Fruit fly (Drosophila melanogaster) whole organism, embryonic: ENCODE measurements around the gene msd1.

ENCODE experiments used
- Ada2b ChIP-seq: fragments of 200-800 bp; sonication (Bioruptor generic); IDR thresholded peaks from 2 replicates; pipeline ENCODE4 v1.3.6; 2022; ENCODE audit warnings: missing biosample characterization, missing genetic modification characterization
- Atf3 ChIP-seq: fragments of 200-800 bp; sonication (Bioruptor generic); optimal IDR thresholded peaks from 3 replicates; lab custom pipeline; 2016; ENCODE audit warnings: missing biosample characterization, missing genetic modification characterization
- B-H1 ChIP-seq: fragments of 200-800 bp; sonication (Bioruptor generic); IDR thresholded peaks from 3 replicates; pipeline ENCODE4 v1.3.6; 2022; ENCODE audit warnings: missing biosample characterization, missing genetic modification characterization
- C15 ChIP-seq: fragments of 200-800 bp; sonication (Bioruptor generic); IDR thresholded peaks from 3 replicates; pipeline ENCODE4 v1.3.6; 2022; ENCODE audit warnings: missing biosample characterization, missing genetic modification characterization
- CG10366 ChIP-seq: fragments of 200-800 bp; sonication (Bioruptor generic); IDR thresholded peaks from 2 replicates; pipeline ENCODE4 v1.3.6; 2022; ENCODE audit warnings: missing biosample characterization, missing genetic modification characterization
- CG10979 ChIP-seq: fragments of 200-800 bp; sonication (Bioruptor generic); optimal IDR thresholded peaks from 2 replicates; lab custom pipeline; 2018; ENCODE audit warnings: missing biosample characterization, mild to moderate bottlenecking, missing genetic modification characterization, moderate library complexity
- CG12071 ChIP-seq: fragments of 200-800 bp; sonication (Bioruptor generic); optimal IDR thresholded peaks from 3 replicates; lab custom pipeline; 2018; ENCODE audit warnings: missing biosample characterization, mild to moderate bottlenecking, missing genetic modification characterization
- CG13123 ChIP-seq: fragments of 200-800 bp; sonication (Bioruptor generic); optimal IDR thresholded peaks from 2 replicates; lab custom pipeline; 2016; ENCODE audit warnings: missing biosample characterization, missing genetic modification characterization
- CG13775 ChIP-seq: fragments of 200-800 bp; sonication (Bioruptor generic); optimal IDR thresholded peaks from 3 replicates; lab custom pipeline; 2017; ENCODE audit warnings: missing biosample characterization, mild to moderate bottlenecking, missing genetic modification characterization
- CG14667 ChIP-seq: fragments of 200-800 bp; sonication (Bioruptor generic); IDR thresholded peaks from 2 replicates; pipeline ENCODE4 v1.3.6; 2022; ENCODE audit warnings: missing biosample characterization, missing genetic modification characterization
- CG1529 ChIP-seq: fragments of 200-800 bp; sonication (Bioruptor generic); optimal IDR thresholded peaks from 3 replicates; lab custom pipeline; 2018; ENCODE audit warnings: missing biosample characterization, missing genetic modification characterization
- CG15479 ChIP-seq: fragments of 200-800 bp; sonication (Bioruptor generic); optimal IDR thresholded peaks from 3 replicates; lab custom pipeline; 2019; ENCODE audit warnings: missing biosample characterization, mild to moderate bottlenecking, missing genetic modification characterization, moderate library complexity
- CG17829 ChIP-seq: fragments of 200-800 bp; optimal IDR thresholded peaks from 2 replicates; lab custom pipeline; 2019; ENCODE audit warnings: missing biosample characterization, mild to moderate bottlenecking, missing genetic modification characterization, moderate library complexity
- CG17912 ChIP-seq: fragments of 200-800 bp; sonication (Bioruptor generic); optimal IDR thresholded peaks from 2 replicates; lab custom pipeline; 2018; ENCODE audit warnings: missing biosample characterization, mild to moderate bottlenecking, missing genetic modification characterization
- CG18262 ChIP-seq: fragments of 200-800 bp; optimal IDR thresholded peaks from 3 replicates; lab custom pipeline; 2019; ENCODE audit warnings: missing biosample characterization, mild to moderate bottlenecking, missing genetic modification characterization, moderate library complexity
- CG2678 ChIP-seq: fragments of 200-800 bp; sonication (Bioruptor generic); optimal IDR thresholded peaks from 3 replicates; lab custom pipeline; 2019; ENCODE audit warnings: missing biosample characterization, mild to moderate bottlenecking, missing genetic modification characterization, moderate library complexity
- CG3065 ChIP-seq: fragments of 200-800 bp; sonication (Bioruptor generic); optimal IDR thresholded peaks from 2 replicates; lab custom pipeline; 2016; ENCODE audit warnings: missing biosample characterization, missing genetic modification characterization
- CG31441 ChIP-seq: fragments of 200-800 bp; sonication (Bioruptor generic); IDR thresholded peaks from 2 replicates; pipeline ENCODE4 v1.3.6; 2022; ENCODE audit warnings: missing biosample characterization, missing genetic modification characterization
- CG34422 ChIP-seq: fragments of 200-800 bp; sonication (Bioruptor generic); IDR thresholded peaks from 3 replicates; pipeline ENCODE4 v1.3.6; 2022; ENCODE audit warnings: missing biosample characterization, missing genetic modification characterization
- CG6272 ChIP-seq: fragments of 200-800 bp; sonication (Bioruptor generic); IDR thresholded peaks from 2 replicates; pipeline ENCODE4 v1.3.6; 2022; ENCODE audit warnings: missing biosample characterization, missing genetic modification characterization
- CG7839 ChIP-seq: fragments of 200-800 bp; sonication (Bioruptor generic); optimal IDR thresholded peaks from 3 replicates; lab custom pipeline; 2018; ENCODE audit warnings: missing biosample characterization, mild to moderate bottlenecking, missing genetic modification characterization, moderate library complexity
- CHES-1-like ChIP-seq: fragments of 200-800 bp; sonication (Bioruptor generic); optimal IDR thresholded peaks from 2 replicates; lab custom pipeline; 2016; ENCODE audit warnings: missing biosample characterization, missing genetic modification characterization
- Deaf1 ChIP-seq: fragments of 200-800 bp; optimal IDR thresholded peaks from 3 replicates; lab custom pipeline; 2019; ENCODE audit warnings: missing biosample characterization, mild to moderate bottlenecking, missing genetic modification characterization, moderate library complexity
- Dip2 ChIP-seq: fragments of 200-800 bp; sonication (Bioruptor generic); IDR thresholded peaks from 2 replicates; pipeline ENCODE4 v1.3.6; 2022; ENCODE audit warnings: missing biosample characterization, missing genetic modification characterization
- Hand ChIP-seq: fragments of 200-800 bp; sonication (Bioruptor generic); optimal IDR thresholded peaks from 2 replicates; lab custom pipeline; 2017; ENCODE audit warnings: mild to moderate bottlenecking, missing biosample characterization, missing genetic modification reagents, missing genetic modification characterization
- Hr51 ChIP-seq, 2 experiments: fragments of 200-800 bp; sonication (Bioruptor generic); optimal IDR thresholded peaks; 2 replicates in 1 of 2; 3 replicates in 1 of 2; lab custom pipeline; 2016 to 2018; ENCODE audit warnings: missing biosample characterization in 2 of 2, missing genetic modification characterization in 2 of 2, mild to moderate bottlenecking in 1 of 2, moderate library complexity in 1 of 2
- Lhr ChIP-seq: fragments of 200-800 bp; sonication (Bioruptor generic); optimal IDR thresholded peaks from 3 replicates; lab custom pipeline; 2017; ENCODE audit warnings: mild to moderate bottlenecking, missing biosample characterization, missing genetic modification reagents, missing genetic modification characterization
- Lim3 ChIP-seq: fragments of 200-800 bp; sonication (Bioruptor generic); IDR thresholded peaks from 2 replicates; pipeline ENCODE4 v1.3.6; 2022; ENCODE audit warnings: missing biosample characterization, missing genetic modification characterization
- Ptx1 ChIP-seq: fragments of 200-800 bp; sonication (Bioruptor generic); IDR thresholded peaks from 2 replicates; pipeline ENCODE4 v1.3.6; 2022; ENCODE audit warnings: missing biosample characterization, missing genetic modification characterization
- Side ChIP-seq: fragments of 200-800 bp; sonication (Bioruptor generic); optimal IDR thresholded peaks from 2 replicates; lab custom pipeline; 2016; ENCODE audit warnings: missing biosample characterization, missing genetic modification characterization
- Ssrp ChIP-seq: fragments of 200-800 bp; sonication (Bioruptor generic); optimal IDR thresholded peaks from 2 replicates; lab custom pipeline; 2018; ENCODE audit warnings: missing biosample characterization, mild to moderate bottlenecking, missing genetic modification characterization, moderate library complexity
- bab2 ChIP-seq: fragments of 200-800 bp; sonication (Bioruptor generic); optimal IDR thresholded peaks from 2 replicates; lab custom pipeline; 2016; ENCODE audit warnings: missing biosample characterization, missing genetic modification characterization
- cas ChIP-seq: fragments of 200-800 bp; sonication (Bioruptor generic); IDR thresholded peaks from 2 replicates; pipeline ENCODE4 v1.3.6; 2022; ENCODE audit warnings: missing biosample characterization, missing genetic modification characterization
- chinmo ChIP-seq: fragments of 200-800 bp; sonication (Bioruptor generic); IDR thresholded peaks from 4 replicates; pipeline ENCODE4 v1.3.6; 2022; ENCODE audit warnings: missing biosample characterization, missing genetic modification characterization; ENCODE audit not compliant: partially characterized antibody
- en ChIP-seq: fragments of 200-800 bp; sonication (Bioruptor generic); optimal IDR thresholded peaks from 2 replicates; lab custom pipeline; 2016; ENCODE audit warnings: missing biosample characterization, missing genetic modification characterization
- ind ChIP-seq: fragments of 200-800 bp; sonication (Bioruptor generic); optimal IDR thresholded peaks from 3 replicates; lab custom pipeline; 2016; ENCODE audit warnings: missing biosample characterization, missing genetic modification characterization
- insv ChIP-seq, 2 experiments: fragments of 200-800 bp; sonication (Bioruptor generic); optimal IDR thresholded peaks; 3 replicates each; lab custom pipeline; 2016 to 2018; ENCODE audit warnings: missing biosample characterization in 2 of 2, missing genetic modification characterization in 2 of 2
- kay ChIP-seq: fragments of 200-800 bp; sonication (Bioruptor generic); optimal IDR thresholded peaks from 2 replicates; lab custom pipeline; 2016; ENCODE audit warnings: missing biosample characterization, missing genetic modification characterization
- nerfin-2 ChIP-seq: fragments of 200-800 bp; sonication (Bioruptor generic); IDR thresholded peaks from 2 replicates; pipeline ENCODE4 v1.3.6; 2022; ENCODE audit warnings: missing biosample characterization, missing genetic modification characterization; ENCODE audit not compliant: partially characterized antibody
- pan ChIP-seq, 4 experiments: fragments of >200 bp in 3 of 4; fragments of 200-800 bp in 1 of 4; sonication (Bioruptor generic) in 1 of 4; optimal IDR thresholded peaks in 3 of 4; IDR thresholded peaks in 1 of 4; 2 replicates each; pipeline versions ENCODE4 v1.3.6 to Lab custom; 2017 to 2022; ENCODE audit warnings: missing biosample characterization in 2 of 4, missing genetic modification characterization in 2 of 4, mixed read lengths in 1 of 4
- pb ChIP-seq: fragments of 200-800 bp; sonication (Bioruptor generic); optimal IDR thresholded peaks from 3 replicates; lab custom pipeline; 2016; ENCODE audit warnings: missing biosample characterization, missing genetic modification characterization
- phol ChIP-seq: fragments of 200-800 bp; sonication (Bioruptor generic); optimal IDR thresholded peaks from 3 replicates; lab custom pipeline; 2018; ENCODE audit warnings: missing biosample characterization, mild to moderate bottlenecking, missing genetic modification characterization, moderate library complexity
- pros ChIP-seq: fragments of 200-800 bp; sonication (Bioruptor generic); optimal IDR thresholded peaks from 3 replicates; lab custom pipeline; 2019; ENCODE audit warnings: missing biosample characterization, mild to moderate bottlenecking, missing genetic modification characterization, moderate library complexity
- repo ChIP-seq: fragments of 200-800 bp; sonication (Bioruptor generic); optimal IDR thresholded peaks from 2 replicates; lab custom pipeline; 2016; ENCODE audit warnings: missing biosample characterization, missing genetic modification characterization
- rib ChIP-seq: fragments of 200-800 bp; sonication (Bioruptor generic); IDR thresholded peaks from 2 replicates; pipeline ENCODE4 v1.3.6; 2022; ENCODE audit warnings: missing biosample characterization, missing genetic modification characterization
- ro ChIP-seq: fragments of 200-800 bp; sonication (Bioruptor generic); IDR thresholded peaks from 2 replicates; pipeline ENCODE4 v1.3.6; 2022; ENCODE audit warnings: missing biosample characterization, missing genetic modification characterization
- row ChIP-seq: fragments of 200-800 bp; sonication (Bioruptor generic); IDR thresholded peaks from 3 replicates; pipeline ENCODE4 v1.3.6; 2022; ENCODE audit warnings: missing biosample characterization, missing genetic modification characterization
- schlank ChIP-seq: fragments of 200-800 bp; sonication (Bioruptor generic); optimal IDR thresholded peaks from 2 replicates; lab custom pipeline; 2018; ENCODE audit warnings: missing biosample characterization, mild to moderate bottlenecking, missing genetic modification characterization
- slp2 ChIP-seq: fragments of 200-800 bp; sonication (Bioruptor generic); optimal IDR thresholded peaks from 2 replicates; lab custom pipeline; 2016; ENCODE audit warnings: missing biosample characterization, missing genetic modification characterization
- yki ChIP-seq: fragments of >200 bp; optimal IDR thresholded peaks from 3 replicates; lab custom pipeline; 2018

msd1 gene

dm6 chr3L:1319097-1319725 is 12.3 kb upstream of the msd1 start (continued):
- TF ChIP-seq insv (GFP tag; optimal IDR thresholded peaks at IDR 0.05; lab: Kevin White, UChicago) (no peak), CG2678 (tag; lab: Kevin White, UChicago) (peak; percentile 83), C15 (GFP tag; lab: Robert Waterston, UW) (peak; percentile 35; the same call in 1 of the 3 replicates), kay (GFP tag; lab: Kevin White, UChicago) (peak; percentile 11), pan (optimal IDR thresholded peaks at IDR 0.05; lab: Kevin White, UChicago) (no peak), pan (GFP tag; optimal IDR thresholded peaks at IDR 0.05 in 1 of 2, IDR thresholded peaks at IDR 0.05 in 1 of 2) (peak in 1 of 2 experiments; percentile 82), Hand (no peak), repo (GFP tag; lab: Kevin White, UChicago) (peak; percentile 25), CG13123 (GFP tag; lab: Kevin White, UChicago) (peak; percentile 25), CG15479 (GFP tag; lab: Kevin White, UChicago) (no peak), Lim3 (GFP tag; lab: Robert Waterston, UW) (peak; percentile 58; the same call in 1 of the 2 replicates), CG7839 (tag; lab: Kevin White, UChicago) (peak; percentile 79), Side (GFP tag; lab: Kevin White, UChicago) (peak; percentile 68), ind (peak; percentile 82), chinmo (no peak), CG6272 (GFP tag; lab: Robert Waterston, UW) (peak; percentile 66), phol (tag; lab: Kevin White, UChicago) (peak; percentile 86), row (GFP tag; lab: Robert Waterston, UW) (peak; percentile 78), pros (GFP tag; lab: Kevin White, UChicago) (peak; percentile 18), rib (GFP tag; lab: Robert Waterston, UW) (no peak), schlank (no peak), CHES-1-like (peak; percentile 33), CG34422 (GFP tag; lab: Robert Waterston, UW) (peak; percentile 87), CG10979 (peak; percentile 86), Atf3 (GFP tag; lab: Kevin White, UChicago) (peak; percentile 76), CG3065 (GFP tag; lab: Kevin White, UChicago) (peak; percentile 31), cas (no peak), CG31441 (GFP tag; lab: Robert Waterston, UW) (peak; percentile 90), pb (GFP tag; lab: Kevin White, UChicago) (peak; percentile 54), CG12071 (GFP tag; lab: Kevin White, UChicago) (peak; percentile 82), ro (GFP tag; lab: Robert Waterston, UW) (peak; percentile 45; the same call in 1 of the 2 replicates), CG17829 (tag; lab: Kevin White, UChicago) (peak; percentile 84), Hr51 (GFP tag; optimal IDR thresholded peaks at IDR 0.05; lab: Kevin White, UChicago) (peak; percentile 53 to 84), CG18262 (peak; percentile 82), Ssrp (tag; lab: Kevin White, UChicago) (peak; percentile 83), en (GFP tag; lab: Kevin White, UChicago) (peak; percentile 49), nerfin-2 (no peak), CG10366 (GFP tag; lab: Robert Waterston, UW) (peak; percentile 81), Ptx1 (GFP tag; lab: Robert Waterston, UW) (peak; percentile 79), CG17912 (no peak), CG1529 (GFP tag; lab: Kevin White, UChicago) (peak; percentile 81), Ada2b (GFP tag; lab: Robert Waterston, UW) (peak; percentile 78), Deaf1 (peak; percentile 28), B-H1 (GFP tag; lab: Robert Waterston, UW) (peak; percentile 73), CG13775 (GFP tag; lab: Kevin White, UChicago) (peak; percentile 52), bab2 (GFP tag; lab: Kevin White, UChicago) (peak; percentile 17), slp2 (GFP tag; lab: Kevin White, UChicago) (peak; percentile 67), Lhr (GFP tag; lab: Kevin White, UChicago) (peak; percentile 48), yki (no peak), CG14667 (GFP tag; lab: Robert Waterston, UW) (peak; percentile 41; the same call in 1 of the 2 replicates), Dip2 (GFP tag; lab: Robert Waterston, UW) (no peak)
